Fruit fly (Drosophila melanogaster): Measurements from ENCODE around the gene obst-F.

dm6 chr3L:20231369-20231768 is 29.9 kb upstream of the obst-F start, which contains the start of gene CG13813:
- TF ChIP-seq Pif1A (GFP tag; optimal IDR thresholded peaks at IDR 0.05), result no peak
- TF ChIP-seq CG10348 (GFP tag; IDR thresholded peaks at IDR 0.05), result no peak
